Fruit fly (Drosophila melanogaster): ENCODE data around the gene Vps33B.
A peak's percentile ranks its signal among the peaks of the same experiment; 100 is the strongest.

The Vps33B gene

DNA sequence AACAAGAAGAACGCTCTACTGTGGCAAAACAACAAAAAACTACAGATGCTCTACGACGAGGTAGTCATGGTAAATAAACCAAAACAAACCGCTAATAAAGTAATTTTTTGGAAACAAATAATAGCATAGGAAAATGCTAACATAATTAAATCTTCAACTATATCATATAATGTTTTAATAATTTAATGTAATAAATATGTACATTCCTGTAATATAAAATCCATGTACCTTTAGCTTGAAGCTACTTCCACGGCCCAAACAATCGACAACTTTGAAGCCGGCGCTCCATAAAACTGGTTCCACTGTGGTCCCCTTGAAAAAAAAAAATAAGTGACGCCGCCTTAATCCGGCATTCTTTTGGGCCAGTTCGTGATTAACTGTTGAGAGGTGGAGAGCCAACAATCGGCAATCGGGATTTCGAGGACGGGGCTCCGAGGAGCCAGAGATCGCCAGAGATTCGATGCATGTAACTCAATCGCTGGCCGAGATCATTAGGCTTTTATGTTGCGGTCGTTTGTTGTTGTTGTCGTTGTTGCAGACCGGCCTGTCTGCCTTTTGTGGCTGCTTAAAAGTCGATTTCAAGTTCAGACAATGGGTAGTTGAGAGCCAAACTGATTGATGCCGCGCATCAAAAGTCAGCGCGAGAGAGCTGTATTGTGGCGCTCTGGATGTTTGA, 10.5 kb upstream of the Vps33B start (continued):
- no peak for TF ChIP-seq pum (GFP tag; optimal IDR thresholded peaks at IDR 0.05)
- TF ChIP-seq CG11456 (GFP tag; IDR thresholded peaks at IDR 0.05), result no peak
- TF ChIP-seq CG16863 (GFP tag; optimal IDR thresholded peaks at IDR 0.05), result no peak
- no peak for TF ChIP-seq CG6254 (GFP tag; optimal IDR thresholded peaks at IDR 0.05)
- TF ChIP-seq wek (GFP tag; optimal IDR thresholded peaks at IDR 0.05), result no peak
- TF ChIP-seq CG15269 (tag; optimal IDR thresholded peaks at IDR 0.05), result peak; percentile 76
- peak; percentile 28; the same call in 1 of the 2 replicates for TF ChIP-seq seq (GFP tag; IDR thresholded peaks at IDR 0.05)
- TF ChIP-seq pho (GFP tag; optimal IDR thresholded peaks at IDR 0.05), result no peak
- TF ChIP-seq CG16813 (GFP tag; IDR thresholded peaks at IDR 0.05; ENCODE audit: partially characterized antibody), result no peak
- TF ChIP-seq ci (GFP tag; IDR thresholded peaks at IDR 0.05), result no peak
- TF ChIP-seq CG18619 (GFP tag; optimal IDR thresholded peaks at IDR 0.05), result peak; percentile 2
- no peak for TF ChIP-seq org-1 (GFP tag; optimal IDR thresholded peaks at IDR 0.05)
- TF ChIP-seq CG4404 (GFP tag; IDR thresholded peaks at IDR 0.05), result no peak
- TF ChIP-seq Mad (GFP tag; optimal IDR thresholded peaks at IDR 0.05), result no peak
- TF ChIP-seq CG12659 (GFP tag; optimal IDR thresholded peaks at IDR 0.05), result peak; percentile 47
- TF ChIP-seq maf-S (GFP tag; optimal IDR thresholded peaks at IDR 0.05), result no peak
- no peak for TF ChIP-seq CG12071 (GFP tag; optimal IDR thresholded peaks at IDR 0.05)
- TF ChIP-seq chn (GFP tag; optimal IDR thresholded peaks at IDR 0.05), result no peak
- no peak for TF ChIP-seq so (GFP tag; IDR thresholded peaks at IDR 0.05)
- no peak for TF ChIP-seq nerfin-2 (GFP tag; IDR thresholded peaks at IDR 0.05; ENCODE audit: partially characterized antibody)
- peak; percentile 53; the same call in 3 of the 4 replicates for TF ChIP-seq Gug (GFP tag; IDR thresholded peaks at IDR 0.05)
- TF ChIP-seq Kr (GFP tag; optimal IDR thresholded peaks at IDR 0.05), result no peak
- TF ChIP-seq H2.0 (GFP tag; IDR thresholded peaks at IDR 0.05), result no peak
- peak; percentile 58 for TF ChIP-seq CG17568 (GFP tag; optimal IDR thresholded peaks at IDR 0.05)
- peak; percentile 81 for TF ChIP-seq chinmo (GFP tag; IDR thresholded peaks at IDR 0.05; ENCODE audit: partially characterized antibody)
- no peak for TF ChIP-seq toy (GFP tag; IDR thresholded peaks at IDR 0.05)
- TF ChIP-seq repo (GFP tag; optimal IDR thresholded peaks at IDR 0.05), result no peak
- TF ChIP-seq Elba2 (GFP tag; optimal IDR thresholded peaks at IDR 0.05), result no peak
- TF ChIP-seq H15 (GFP tag; IDR thresholded peaks at IDR 0.05), result peak; percentile 40; the same call in 1 of the 3 replicates
- TF ChIP-seq caup (GFP tag; optimal IDR thresholded peaks at IDR 0.05; ENCODE audit: severe bottlenecking), result peak; percentile 48
- TF ChIP-seq vvl (GFP tag; IDR thresholded peaks at IDR 0.05), result no peak
- TF ChIP-seq Bgb (GFP tag; IDR thresholded peaks at IDR 0.05; ENCODE audit: partially characterized antibody), result no peak
- TF ChIP-seq inv (GFP tag; IDR thresholded peaks at IDR 0.05; ENCODE audit: partially characterized antibody), result no peak
- TF ChIP-seq Dek (tag; optimal IDR thresholded peaks at IDR 0.05), result peak; percentile 39
- no peak for TF ChIP-seq CG17186 (GFP tag; optimal IDR thresholded peaks at IDR 0.05)
- TF ChIP-seq nau (GFP tag; optimal IDR thresholded peaks at IDR 0.05), result no peak
- no peak for TF ChIP-seq CG9437 (GFP tag; optimal IDR thresholded peaks at IDR 0.05)
- TF ChIP-seq CG14667 (GFP tag; IDR thresholded peaks at IDR 0.05), result no peak
- no peak for TF ChIP-seq nerfin-1 (tag; optimal IDR thresholded peaks at IDR 0.05)
- peak; percentile 45 for TF ChIP-seq E2f2 (GFP tag; IDR thresholded peaks at IDR 0.05)
- peak; percentile 8 for TF ChIP-seq CG12219 (GFP tag; optimal IDR thresholded peaks at IDR 0.05)
- peak; percentile 28 for TF ChIP-seq CG12155 (GFP tag; optimal IDR thresholded peaks at IDR 0.05)
- no peak for TF ChIP-seq h (optimal IDR thresholded peaks at IDR 0.05)
- peak; percentile 71 for TF ChIP-seq CG11504 (tag; optimal IDR thresholded peaks at IDR 0.05)
- TF ChIP-seq nmo (GFP tag; optimal IDR thresholded peaks at IDR 0.05), result peak; percentile 31
- TF ChIP-seq unpg (GFP tag; optimal IDR thresholded peaks at IDR 0.05), result peak; percentile 43
- TF ChIP-seq gcm2 (GFP tag; optimal IDR thresholded peaks at IDR 0.05), result no peak
- TF ChIP-seq Hr78 (GFP tag; optimal IDR thresholded peaks at IDR 0.05), result no peak
- no peak for TF ChIP-seq CG3163 (GFP tag; optimal IDR thresholded peaks at IDR 0.05)
- TF ChIP-seq CG5245 (GFP tag; optimal IDR thresholded peaks at IDR 0.05), result no peak
